Fruit fly (Drosophila melanogaster): ENCODE data around the gene EndoA.

EndoA gene

dm6 chr3R:18928346-18928917 is 22.0 kb downstream of the EndoA start, which contains the start of gene Mpc1 (continued):
- TF ChIP-seq Scr (GFP tag; IDR thresholded peaks at IDR 0.05; ENCODE audit: partially characterized antibody) (peak; percentile 86), tup (GFP tag; optimal IDR thresholded peaks at IDR 0.05) (no peak), E2f2 (GFP tag; IDR thresholded peaks at IDR 0.05) (peak; percentile 72), CG9215 (GFP tag; IDR thresholded peaks at IDR 0.05) (no peak; the same call in 1 of the 2 replicates), hb (GFP tag; IDR thresholded peaks at IDR 0.05; ENCODE audit: partially characterized antibody) (peak; percentile 62; the same call in 2 of the 3 replicates), crol (GFP tag; IDR thresholded peaks at IDR 0.05) (no peak), CG3847 (GFP tag; IDR thresholded peaks at IDR 0.05) (no peak), so (GFP tag; IDR thresholded peaks at IDR 0.05) (no peak), eyg (GFP tag; optimal IDR thresholded peaks at IDR 0.05) (no peak), Hand (GFP tag; optimal IDR thresholded peaks at IDR 0.05) (no peak), unc-4 (GFP tag; IDR thresholded peaks at IDR 0.05; ENCODE audit: partially characterized antibody) (peak; percentile 78), Pdp1 (GFP tag; optimal IDR thresholded peaks at IDR 0.05) (peak in 1 of 2 experiments; percentile 98), sqz (GFP tag; optimal IDR thresholded peaks at IDR 0.05) (peak; percentile 57), amos (GFP tag; IDR thresholded peaks at IDR 0.05; ENCODE audit: partially characterized antibody) (peak; percentile 85; the same call in 1 of the 2 replicates), CG2199 (GFP tag; IDR thresholded peaks at IDR 0.05) (no peak), Dip2 (GFP tag; IDR thresholded peaks at IDR 0.05) (no peak), Vsx1 (GFP tag; optimal IDR thresholded peaks at IDR 0.05) (no peak), CG11695 (GFP tag; IDR thresholded peaks at IDR 0.05) (no peak), Adf1 (GFP tag; IDR thresholded peaks at IDR 0.05) (peak; percentile 99), bcd (GFP tag; optimal IDR thresholded peaks at IDR 0.05) (no peak), cas (GFP tag; IDR thresholded peaks at IDR 0.05) (no peak), CG18476 (GFP tag; optimal IDR thresholded peaks at IDR 0.05) (no peak), CG7745 (tag; optimal IDR thresholded peaks at IDR 0.05) (no peak), CG17361 (GFP tag; IDR thresholded peaks at IDR 0.05) (no peak; the same call in 2 of the 3 replicates), Neu2 (GFP tag; optimal IDR thresholded peaks at IDR 0.05; ENCODE audit: borderline replicate concordance) (no peak), grau (tag; optimal IDR thresholded peaks at IDR 0.05) (peak; percentile 30), Eip74EF (GFP tag; optimal IDR thresholded peaks at IDR 0.05) (no peak), pita (GFP tag; optimal IDR thresholded peaks at IDR 0.05) (no peak), sr (GFP tag; IDR thresholded peaks at IDR 0.05) (no peak), Nf-YB (GFP tag; optimal IDR thresholded peaks at IDR 0.05) (no peak), gt (GFP tag; IDR thresholded peaks at IDR 0.05) (no peak), ttk (GFP tag; IDR thresholded peaks at IDR 0.05) (no peak), CG7372 (GFP tag; IDR thresholded peaks at IDR 0.05) (0 out of 2 replicates have a peak, but pooled peaks have one; percentile 7), CG30403 (GFP tag; optimal IDR thresholded peaks at IDR 0.05) (no peak), al (GFP tag; IDR thresholded peaks at IDR 0.05) (no peak), CG13894 (tag; optimal IDR thresholded peaks at IDR 0.05) (no peak), E2f1 (GFP tag; IDR thresholded peaks at IDR 0.05) (no peak), CG8478 (optimal IDR thresholded peaks at IDR 0.05) (no peak), BtbVII (GFP tag; optimal IDR thresholded peaks at IDR 0.05) (no peak), nom (GFP tag; optimal IDR thresholded peaks at IDR 0.05) (peak; percentile 5), Rx (GFP tag; IDR thresholded peaks at IDR 0.05) (no peak), CG18262 (tag; optimal IDR thresholded peaks at IDR 0.05) (no peak), H2.0 (GFP tag; IDR thresholded peaks at IDR 0.05) (no peak), CG10321 (GFP tag; IDR thresholded peaks at IDR 0.05) (no peak), Hey (tag; optimal IDR thresholded peaks at IDR 0.05) (no peak), oc (tag; optimal IDR thresholded peaks at IDR 0.05) (no peak), prd (optimal IDR thresholded peaks at IDR 0.05) (no peak), prd (GFP tag; IDR thresholded peaks at IDR 0.05) (0 out of 3 replicates have a peak, but pooled peaks have one; percentile 4), hth (optimal IDR thresholded peaks at IDR 0.05) (no peak), YL-1 (GFP tag; optimal IDR thresholded peaks at IDR 0.05) (peak; percentile 80), NC2β (GFP tag; optimal IDR thresholded peaks at IDR 0.05) (no peak)

Data from whole organism, embryonic.